Worm (Caenorhabditis elegans): ENCODE data around the gene nhr-247.

- TF ChIP-seq ama-1 (optimal IDR thresholded peaks at IDR 0.05), result no peak
- no peak for TF ChIP-seq fos-1 (tag; optimal IDR thresholded peaks at IDR 0.05)
- TF ChIP-seq peb-1 (tag; optimal IDR thresholded peaks at IDR 0.05), result no peak
- no peak for TF ChIP-seq aly-2 (tag; optimal IDR thresholded peaks at IDR 0.05)
- no peak for TF ChIP-seq nhr-23 (tag; optimal IDR thresholded peaks at IDR 0.05)
- TF ChIP-seq R02D3.7 (tag; optimal IDR thresholded peaks at IDR 0.05), result no peak
- TF ChIP-seq ztf-4 (tag; optimal IDR thresholded peaks at IDR 0.05), result no peak
These were observed 9.3 kb upstream of the nhr-247 start for ce11 chrV:15313529-15313928.
